Worm (Caenorhabditis elegans) whole organism, young adult: Measurements from ENCODE around the gene F13H8.5.
A peak's percentile ranks its signal among the peaks of the same experiment; 100 is the strongest.

Experiments
- B0019.2 ChIP-seq: fragments of 200-800 bp; sonication (Bioruptor generic); conservative IDR thresholded peaks from 2 replicates; pipeline ENCODE4 v1.3.6; 2022; ENCODE audit warnings: missing genetic modification reagents, missing genetic modification characterization, missing compliant biosample characterization
- F39B2.1 ChIP-seq: fragments of 200-800 bp; sonication (Bioruptor generic); IDR thresholded peaks from 2 replicates; pipeline ENCODE4 v1.3.6; 2022; ENCODE audit warnings: missing genetic modification reagents, missing genetic modification characterization, missing compliant biosample characterization
- F49E8.2 ChIP-seq: sonication (generic microtip); optimal IDR thresholded peaks from 3 replicates; lab custom pipeline; 2017; ENCODE audit warnings: missing genetic modification characterization, mild to moderate bottlenecking, missing compliant biosample characterization, antibody characterized with exemption, moderate library complexity; ENCODE audit not compliant: insufficient read depth
- F52B5.7 ChIP-seq: sonication (generic microtip); optimal IDR thresholded peaks from 2 replicates; lab custom pipeline; 2016; ENCODE audit warnings: mild to moderate bottlenecking, missing genetic modification characterization, missing compliant biosample characterization
- Y53G8AR.9 ChIP-seq: fragments of 200-800 bp; sonication (Bioruptor generic); conservative IDR thresholded peaks from 2 replicates; pipeline ENCODE4 v1.3.6; 2022; ENCODE audit warnings: missing genetic modification reagents, missing genetic modification characterization, missing compliant biosample characterization
- Y79H2A.3 ChIP-seq: fragments of 200-800 bp; sonication (Bioruptor generic); conservative IDR thresholded peaks from 2 replicates; pipeline ENCODE4 v1.3.6; 2022; ENCODE audit warnings: missing genetic modification reagents, missing genetic modification characterization, missing compliant biosample characterization
- Y95B8A.8 ChIP-seq: fragments of 200-800 bp; sonication (Bioruptor generic); IDR thresholded peaks from 2 replicates; pipeline ENCODE4 v1.3.6; 2022; ENCODE audit warnings: missing genetic modification reagents, missing genetic modification characterization, missing compliant biosample characterization
- ZK185.1 ChIP-seq: sonication (generic microtip); optimal IDR thresholded peaks from 2 replicates; lab custom pipeline; 2016; ENCODE audit warnings: mild to moderate bottlenecking, missing genetic modification characterization, missing compliant biosample characterization; ENCODE audit not compliant: poor library complexity, severe bottlenecking
- ama-1 ChIP-seq, 3 experiments: fragments of 150-350 bp in 1 of 3; sonication (generic microtip) in 2 of 3; optimal IDR thresholded peaks; 2 replicates each; lab custom pipeline; 2014 to 2018; ENCODE audit warnings: missing biosample characterization in 2 of 3, missing genetic modification characterization in 2 of 3, missing genetic modification reagents in 2 of 3
- aptf-2 ChIP-seq: fragments of 200-800 bp; sonication (Bioruptor generic); conservative IDR thresholded peaks from 2 replicates; pipeline ENCODE4 v1.3.6; 2022; ENCODE audit warnings: missing genetic modification reagents, missing genetic modification characterization, missing compliant biosample characterization
- aptf-3 ChIP-seq: fragments of 200-800 bp; sonication (Bioruptor generic); IDR thresholded peaks from 2 replicates; pipeline ENCODE4 v1.3.6; 2022; ENCODE audit warnings: missing genetic modification characterization, missing compliant biosample characterization
- atf-7 ChIP-seq: sonication (generic microtip); optimal IDR thresholded peaks from 2 replicates; lab custom pipeline; 2017; ENCODE audit warnings: mild to moderate bottlenecking, missing genetic modification characterization, missing compliant biosample characterization
- athp-1 ChIP-seq: sonication (generic microtip); optimal IDR thresholded peaks from 2 replicates; lab custom pipeline; 2017; ENCODE audit warnings: mild to moderate bottlenecking, missing genetic modification characterization, missing compliant biosample characterization
- attf-3 ChIP-seq: fragments of 200-800 bp; sonication (Bioruptor generic); conservative IDR thresholded peaks from 2 replicates; pipeline ENCODE4 v1.3.6; 2022; ENCODE audit warnings: missing genetic modification reagents, missing genetic modification characterization, missing compliant biosample characterization
- attf-5 ChIP-seq: fragments of 200-800 bp; sonication (Bioruptor generic); optimal IDR thresholded peaks from 2 replicates; lab custom pipeline; 2018; ENCODE audit warnings: mild to moderate bottlenecking, missing genetic modification characterization, missing compliant biosample characterization
- bed-1 ChIP-seq: fragments of 200-800 bp; sonication (Bioruptor generic); IDR thresholded peaks from 2 replicates; pipeline ENCODE4 v1.3.6; 2022; ENCODE audit warnings: missing genetic modification reagents, missing genetic modification characterization, missing compliant biosample characterization
- ccch-3 ChIP-seq: fragments of 200-800 bp; sonication (Bioruptor generic); optimal IDR thresholded peaks from 2 replicates; lab custom pipeline; 2018; ENCODE audit warnings: mild to moderate bottlenecking, missing genetic modification characterization, missing compliant biosample characterization
- ceh-40 ChIP-seq: fragments of 200-800 bp; sonication (Bioruptor generic); IDR thresholded peaks from 2 replicates; pipeline ENCODE4 v1.3.6; 2022; ENCODE audit warnings: missing genetic modification characterization, missing compliant biosample characterization
- chd-7 ChIP-seq: sonication (generic microtip); optimal IDR thresholded peaks from 2 replicates; lab custom pipeline; 2016; ENCODE audit warnings: mild to moderate bottlenecking, missing genetic modification characterization, moderate library complexity, missing compliant biosample characterization
- efl-1 ChIP-seq: fragments of 150-350 bp; optimal IDR thresholded peaks from 2 replicates; lab custom pipeline; 2014; ENCODE audit warnings: missing biosample characterization, missing genetic modification reagents, missing genetic modification characterization
- ets-4 ChIP-seq: fragments of 200-800 bp; sonication (Bioruptor generic); optimal IDR thresholded peaks from 2 replicates; lab custom pipeline; 2018; ENCODE audit warnings: mild to moderate bottlenecking, missing genetic modification characterization, missing compliant biosample characterization
- gei-17 ChIP-seq: fragments of 200-800 bp; sonication (Bioruptor generic); optimal IDR thresholded peaks from 2 replicates; lab custom pipeline; 2018; ENCODE audit warnings: mild to moderate bottlenecking, missing genetic modification characterization, missing compliant biosample characterization
- hlh-12 ChIP-seq: sonication (generic microtip); optimal IDR thresholded peaks from 2 replicates; lab custom pipeline; 2016; ENCODE audit warnings: missing genetic modification characterization, missing compliant biosample characterization
- hrde-1 ChIP-seq: sonication (generic microtip); optimal IDR thresholded peaks from 2 replicates; lab custom pipeline; 2016; ENCODE audit warnings: missing genetic modification characterization, mild to moderate bottlenecking, missing compliant biosample characterization, moderate library complexity, missing genotype, missing genetic modification reagents, borderline replicate concordance
- lag-1 ChIP-seq: fragments of 200-800 bp; sonication (Bioruptor generic); IDR thresholded peaks from 2 replicates; pipeline ENCODE4 v1.3.6; 2022; ENCODE audit warnings: missing genetic modification reagents, missing genetic modification characterization, missing compliant biosample characterization
- lin-54 ChIP-seq: fragments of 200-800 bp; sonication (Bioruptor generic); optimal IDR thresholded peaks from 2 replicates; lab custom pipeline; 2018; ENCODE audit warnings: mild to moderate bottlenecking, missing genetic modification characterization, missing compliant biosample characterization
- madf-6 ChIP-seq: fragments of 200-800 bp; sonication (Bioruptor generic); IDR thresholded peaks from 2 replicates; pipeline ENCODE4 v1.3.6; 2022; ENCODE audit warnings: missing genetic modification reagents, missing genetic modification characterization, missing compliant biosample characterization
- mel-28 ChIP-seq: sonication (generic microtip); optimal IDR thresholded peaks from 2 replicates; lab custom pipeline; 2016; ENCODE audit warnings: borderline replicate concordance, mild to moderate bottlenecking, missing genetic modification characterization, missing compliant biosample characterization
- nfya-1 ChIP-seq: sonication (generic microtip); optimal IDR thresholded peaks from 2 replicates; lab custom pipeline; 2017; ENCODE audit warnings: antibody characterized with exemption, missing compliant biosample characterization, missing genetic modification characterization, borderline replicate concordance; ENCODE audit not compliant: insufficient read depth
- nhr-179 ChIP-seq: sonication (generic microtip); optimal IDR thresholded peaks from 2 replicates; lab custom pipeline; 2016; ENCODE audit warnings: mild to moderate bottlenecking, missing genetic modification characterization, missing compliant biosample characterization
- nhr-80 ChIP-seq: sonication (generic microtip); optimal IDR thresholded peaks from 2 replicates; lab custom pipeline; 2016; ENCODE audit warnings: missing genetic modification characterization, missing compliant biosample characterization
- pbrm-1 ChIP-seq: fragments of 200-800 bp; sonication (Bioruptor generic); IDR thresholded peaks from 2 replicates; pipeline ENCODE4 v1.3.6; 2022; ENCODE audit warnings: missing genetic modification reagents, missing genetic modification characterization, missing compliant biosample characterization
- rcor-1 ChIP-seq: fragments of 200-800 bp; sonication (Bioruptor generic); IDR thresholded peaks from 2 replicates; pipeline ENCODE4 v1.3.6; 2022; ENCODE audit warnings: missing genetic modification reagents, missing genetic modification characterization, missing compliant biosample characterization
- rpc-1 ChIP-seq, 2 experiments: fragments of 150-350 bp in 1 of 2; sonication (generic microtip) in 1 of 2; optimal IDR thresholded peaks; 2 replicates each; lab custom pipeline; 2014 to 2018; ENCODE audit warnings: missing biosample characterization in 1 of 2, missing genetic modification characterization in 1 of 2, missing genetic modification reagents in 1 of 2, missing genotype in 1 of 2
- sea-2 ChIP-seq: fragments of 200-800 bp; sonication (Bioruptor generic); IDR thresholded peaks from 2 replicates; pipeline ENCODE4 v1.3.6; 2022; ENCODE audit warnings: missing genetic modification characterization, missing compliant biosample characterization
- snpc-3.4 ChIP-seq: sonication (generic microtip); optimal IDR thresholded peaks from 2 replicates; lab custom pipeline; 2017; ENCODE audit warnings: missing genetic modification characterization, mild to moderate bottlenecking, missing compliant biosample characterization, antibody characterized with exemption, moderate library complexity, missing genotype, missing genetic modification reagents
- snpc-4 ChIP-seq, 5 experiments: fragments of 150-350 bp in 1 of 5; sonication (generic microtip) in 4 of 5; optimal IDR thresholded peaks; 2 replicates each; lab custom pipeline; 2014 to 2018; ENCODE audit warnings: missing genetic modification characterization in 5 of 5, missing biosample characterization in 3 of 5, antibody characterized with exemption in 2 of 5, mild to moderate bottlenecking in 2 of 5, missing compliant biosample characterization in 2 of 5, missing genotype in 2 of 5, moderate library complexity in 2 of 5, missing genetic modification reagents in 1 of 5
- somi-1 ChIP-seq: fragments of 200-800 bp; sonication (Bioruptor generic); optimal IDR thresholded peaks from 2 replicates; lab custom pipeline; 2018; ENCODE audit warnings: mild to moderate bottlenecking, missing genetic modification characterization, missing compliant biosample characterization
- sptf-2 ChIP-seq: fragments of 200-800 bp; sonication (Bioruptor generic); optimal IDR thresholded peaks from 2 replicates; lab custom pipeline; 2018; ENCODE audit warnings: mild to moderate bottlenecking, missing genetic modification characterization, missing compliant biosample characterization
- tlf-1 ChIP-seq: fragments of 200-800 bp; sonication (Bioruptor generic); optimal IDR thresholded peaks from 2 replicates; lab custom pipeline; 2018; ENCODE audit warnings: mild to moderate bottlenecking, missing genetic modification characterization, missing compliant biosample characterization
- ztf-18 ChIP-seq: sonication (generic microtip); optimal IDR thresholded peaks from 2 replicates; lab custom pipeline; 2016; ENCODE audit warnings: missing genotype, mild to moderate bottlenecking, missing genetic modification characterization, missing compliant biosample characterization
- ztf-25 ChIP-seq: fragments of 200-800 bp; sonication (Bioruptor generic); IDR thresholded peaks from 2 replicates; pipeline ENCODE4 v1.3.6; 2022; ENCODE audit warnings: missing genetic modification reagents, missing genetic modification characterization, missing compliant biosample characterization

The F13H8.5 gene

ce11 chrII:6252707-6253106, 3.2 kb downstream of the F13H8.5 start (continued):
- TF ChIP-seq F49E8.2 (tag; lab: Kevin White, UChicago) (peak; percentile 31), ztf-18 (tag; lab: Kevin White, UChicago) (no peak), chd-7 (peak; percentile 59), rcor-1 (peak; percentile 33; the same call in 1 of the 2 replicates), hlh-12 (no peak), rpc-1 (optimal IDR thresholded peaks at IDR 0.05; lab: Kevin White, UChicago) (no peak), rpc-1 (tag; optimal IDR thresholded peaks at IDR 0.05; lab: Kevin White, UChicago) (no peak), Y95B8A.8 (GFP tag; lab: Robert Waterston, UW) (0 out of 2 replicates have a peak, but pooled peaks have one; percentile 51), snpc-4 (GFP tag; optimal IDR thresholded peaks at IDR 0.05; lab: Kevin White, UChicago) (no peak), snpc-4 (tag; optimal IDR thresholded peaks at IDR 0.05; lab: Kevin White, UChicago) (peak in 1 of 4 experiments; percentile 36), pbrm-1 (GFP tag; lab: Robert Waterston, UW) (0 out of 2 replicates have a peak, but pooled peaks have one; percentile 29), B0019.2 (GFP tag; lab: Robert Waterston, UW) (no peak), lin-54 (GFP tag; lab: Kevin White, UChicago) (peak; percentile 44), aptf-2 (GFP tag; lab: Robert Waterston, UW) (no peak), Y79H2A.3 (peak; percentile 60; the same call in 1 of the 2 replicates), nfya-1 (tag; lab: Kevin White, UChicago) (no peak), hrde-1 (peak; percentile 87), nhr-179 (tag; lab: Kevin White, UChicago) (no peak), athp-1 (tag; lab: Kevin White, UChicago) (peak; percentile 33), ztf-25 (GFP tag; lab: Robert Waterston, UW) (no peak), madf-6 (peak; percentile 67), tlf-1 (peak; percentile 4), attf-3 (GFP tag; lab: Robert Waterston, UW) (no peak), aptf-3 (GFP tag; lab: Robert Waterston, UW) (0 out of 2 replicates have a peak, but pooled peaks have one; percentile 18), ama-1 (optimal IDR thresholded peaks at IDR 0.05; lab: Kevin White, UChicago) (no peak), ama-1 (GFP tag; optimal IDR thresholded peaks at IDR 0.05; lab: Kevin White, UChicago) (peak in 1 of 2 experiments; percentile 74), snpc-3.4 (tag; lab: Kevin White, UChicago) (peak; percentile 33)
- TF ChIP-seq, all 124 proteins: peak for 30

ce11 chrII:6250782-6251461, 5.0 kb downstream of the F13H8.5 start, which contains the start of gene phb-2:
Gene phb-2 (plus strand): TSS chrII:6251411.
- TF ChIP-seq F52B5.7 (tag; lab: Kevin White, UChicago) (no peak), Y95B8A.8 (GFP tag; lab: Robert Waterston, UW) (no peak), hrde-1 (no peak), somi-1 (GFP tag; lab: Kevin White, UChicago) (no peak), F39B2.1 (no peak), nhr-80 (tag; lab: Kevin White, UChicago) (peak; percentile 13), gei-17 (no peak), ets-4 (GFP tag; lab: Kevin White, UChicago) (no peak), lag-1 (GFP tag; lab: Robert Waterston, UW) (no peak), chd-7 (no peak), mel-28 (tag; lab: Kevin White, UChicago) (no peak), efl-1 (GFP tag; lab: Kevin White, UChicago) (peak; percentile 83), nhr-179 (tag; lab: Kevin White, UChicago) (no peak), tlf-1 (no peak), rcor-1 (peak; percentile 31; the same call in 1 of the 2 replicates), rpc-1 (optimal IDR thresholded peaks at IDR 0.05; lab: Kevin White, UChicago) (no peak), rpc-1 (tag; optimal IDR thresholded peaks at IDR 0.05; lab: Kevin White, UChicago) (no peak), bed-1 (GFP tag; lab: Robert Waterston, UW) (no peak), Y53G8AR.9 (0 out of 2 replicates have a peak, but pooled peaks have one; percentile 29), ZK185.1 (tag; lab: Kevin White, UChicago) (peak; percentile 22), nfya-1 (tag; lab: Kevin White, UChicago) (no peak), Y79H2A.3 (no peak), atf-7 (no peak), aptf-2 (GFP tag; lab: Robert Waterston, UW) (no peak), ceh-40 (GFP tag; lab: Robert Waterston, UW) (no peak), attf-5 (GFP tag; lab: Kevin White, UChicago) (peak; percentile 77), snpc-3.4 (tag; lab: Kevin White, UChicago) (peak; percentile 19), ccch-3 (GFP tag; lab: Kevin White, UChicago) (peak; percentile 2), sea-2 (GFP tag; lab: Robert Waterston, UW) (no peak), sptf-2 (GFP tag; lab: Kevin White, UChicago) (no peak)
